Fruit fly (Drosophila melanogaster): ENCODE measurements around the gene CG45676.

Gene CG45676

dm6 chr3R:11412371-11412770, 6.3 kb upstream of the CG45676 start, which contains the start of gene Ipo9:
Ipo9 (plus strand) TSS chr3R:11412522.
- no peak for TF ChIP-seq EcR (GFP tag; optimal IDR thresholded peaks at IDR 0.05)
- TF ChIP-seq psq (optimal IDR thresholded peaks at IDR 0.05): no peak
- TF ChIP-seq CG8478 (optimal IDR thresholded peaks at IDR 0.05): no peak
- no peak for TF ChIP-seq pan (optimal IDR thresholded peaks at IDR 0.05)
- no peak for TF ChIP-seq usp (GFP tag; optimal IDR thresholded peaks at IDR 0.05)
- TF ChIP-seq Dll (optimal IDR thresholded peaks at IDR 0.05): no peak

- TF ChIP-seq Dll (optimal IDR thresholded peaks at IDR 0.05): no peak
- no peak for TF ChIP-seq CG8478 (optimal IDR thresholded peaks at IDR 0.05)
- no peak for TF ChIP-seq pan (optimal IDR thresholded peaks at IDR 0.05)
- TF ChIP-seq usp (GFP tag; optimal IDR thresholded peaks at IDR 0.05): no peak
- no peak for TF ChIP-seq EcR (GFP tag; optimal IDR thresholded peaks at IDR 0.05)
- no peak for TF ChIP-seq psq (optimal IDR thresholded peaks at IDR 0.05)
Measured at dm6 chr3R:11421643-11422122, 3.0 kb downstream of the CG45676 start, which contains the start of the genes ninaG and Sptz. ninaG (minus strand) TSS chr3R:11421693. Sptz (plus strand) TSS chr3R:11422092.

- TF ChIP-seq CG8478 (optimal IDR thresholded peaks at IDR 0.05) (no peak), psq (optimal IDR thresholded peaks at IDR 0.05) (no peak), usp (GFP tag; optimal IDR thresholded peaks at IDR 0.05) (no peak), pan (optimal IDR thresholded peaks at IDR 0.05) (no peak), Dll (optimal IDR thresholded peaks at IDR 0.05) (no peak), EcR (GFP tag; optimal IDR thresholded peaks at IDR 0.05) (no peak)
Measured at dm6 chr3R:11429814-11430213, 11.1 kb downstream of the CG45676 start, which contains the start of gene Dtd. Dtd (plus strand) TSS chr3R:11430061.

- TF ChIP-seq CG8478 (optimal IDR thresholded peaks at IDR 0.05) (no peak), pan (optimal IDR thresholded peaks at IDR 0.05) (no peak), psq (optimal IDR thresholded peaks at IDR 0.05) (no peak), EcR (GFP tag; optimal IDR thresholded peaks at IDR 0.05) (no peak), usp (GFP tag; optimal IDR thresholded peaks at IDR 0.05) (no peak), Dll (optimal IDR thresholded peaks at IDR 0.05) (no peak)
Measured at dm6 chr3R:11430307-11430706, 11.6 kb downstream of the CG45676 start.

dm6 chr3R:11431395-11431977, 12.8 kb downstream of the CG45676 start, which contains the start of the genes RpL24-like and CG5276:
RpL24-like (minus strand) TSS chr3R:11431582.
CG5276 (plus strand) TSS chr3R:11431738.
- TF ChIP-seq usp (GFP tag; optimal IDR thresholded peaks at IDR 0.05) (no peak), EcR (GFP tag; optimal IDR thresholded peaks at IDR 0.05) (no peak), Dll (optimal IDR thresholded peaks at IDR 0.05) (no peak), pan (optimal IDR thresholded peaks at IDR 0.05) (no peak), psq (optimal IDR thresholded peaks at IDR 0.05) (no peak), CG8478 (optimal IDR thresholded peaks at IDR 0.05) (no peak)

- TF ChIP-seq pan (optimal IDR thresholded peaks at IDR 0.05): no peak
Measured at dm6 chr3R:11435537-11436234, 17.0 kb downstream of the CG45676 start, which contains the start of the genes Exd2 and CG5281. Exd2 (minus strand) TSS chr3R:11435703. CG5281 (plus strand) TSS chr3R:11435850.

dm6 chr3R:11437528-11437927, 18.8 kb downstream of the CG45676 start, which contains the start of gene CG17230:
CG17230 (plus strand) TSS chr3R:11437785.
- TF ChIP-seq CG8478 (optimal IDR thresholded peaks at IDR 0.05) (no peak), pan (optimal IDR thresholded peaks at IDR 0.05) (no peak), EcR (GFP tag; optimal IDR thresholded peaks at IDR 0.05) (no peak), psq (optimal IDR thresholded peaks at IDR 0.05) (no peak), Dll (optimal IDR thresholded peaks at IDR 0.05) (no peak), usp (GFP tag; optimal IDR thresholded peaks at IDR 0.05) (no peak)

dm6 chr3R:11441038-11441437, 22.4 kb downstream of the CG45676 start:
- no peak for TF ChIP-seq CG8478 (optimal IDR thresholded peaks at IDR 0.05)
- no peak for TF ChIP-seq Dll (optimal IDR thresholded peaks at IDR 0.05)
- TF ChIP-seq psq (optimal IDR thresholded peaks at IDR 0.05): no peak
- no peak for TF ChIP-seq pan (optimal IDR thresholded peaks at IDR 0.05)
- TF ChIP-seq EcR (GFP tag; optimal IDR thresholded peaks at IDR 0.05): no peak
- no peak for TF ChIP-seq usp (GFP tag; optimal IDR thresholded peaks at IDR 0.05)

- TF ChIP-seq Dll (optimal IDR thresholded peaks at IDR 0.05): no peak
Measured at dm6 chr3R:11449688-11450087, 31.0 kb downstream of the CG45676 start.

- TF ChIP-seq pan (optimal IDR thresholded peaks at IDR 0.05): no peak
- TF ChIP-seq usp (GFP tag; optimal IDR thresholded peaks at IDR 0.05): no peak
- TF ChIP-seq CG8478 (optimal IDR thresholded peaks at IDR 0.05): no peak
Measured at dm6 chr3R:11451207-11451841, 32.6 kb downstream of the CG45676 start, which contains the start of gene sals. sals (minus strand) TSS chr3R:11451791.

dm6 chr3R:11452041-11452440, 33.4 kb downstream of the CG45676 start:
- TF ChIP-seq Dll (optimal IDR thresholded peaks at IDR 0.05) (no peak), usp (GFP tag; optimal IDR thresholded peaks at IDR 0.05) (no peak), EcR (GFP tag; optimal IDR thresholded peaks at IDR 0.05) (no peak), psq (optimal IDR thresholded peaks at IDR 0.05) (no peak), CG8478 (optimal IDR thresholded peaks at IDR 0.05) (no peak), pan (optimal IDR thresholded peaks at IDR 0.05) (no peak)
